Fruit fly (Drosophila melanogaster) whole organism, wandering third instar larva: ENCODE measurements around the gene Cpr78Ca.

Experiments
- Dfd ChIP-seq: fragments of >200 bp; optimal IDR thresholded peaks from 2 replicates; lab custom pipeline; 2017; ENCODE audit warnings: missing biosample characterization, missing genetic modification characterization
- br ChIP-seq: fragments of 200-800 bp; sonication (Bioruptor generic); optimal IDR thresholded peaks from 2 replicates; lab custom pipeline; 2016; ENCODE audit warnings: missing biosample characterization, missing genetic modification characterization
- lola ChIP-seq: fragments of >200 bp; optimal IDR thresholded peaks from 2 replicates; lab custom pipeline; 2017; ENCODE audit warnings: missing biosample characterization, missing genetic modification characterization
- usp ChIP-seq: fragments of >200 bp; optimal IDR thresholded peaks from 2 replicates; lab custom pipeline; 2017; ENCODE audit warnings: missing biosample characterization, missing genetic modification characterization

DNA sequence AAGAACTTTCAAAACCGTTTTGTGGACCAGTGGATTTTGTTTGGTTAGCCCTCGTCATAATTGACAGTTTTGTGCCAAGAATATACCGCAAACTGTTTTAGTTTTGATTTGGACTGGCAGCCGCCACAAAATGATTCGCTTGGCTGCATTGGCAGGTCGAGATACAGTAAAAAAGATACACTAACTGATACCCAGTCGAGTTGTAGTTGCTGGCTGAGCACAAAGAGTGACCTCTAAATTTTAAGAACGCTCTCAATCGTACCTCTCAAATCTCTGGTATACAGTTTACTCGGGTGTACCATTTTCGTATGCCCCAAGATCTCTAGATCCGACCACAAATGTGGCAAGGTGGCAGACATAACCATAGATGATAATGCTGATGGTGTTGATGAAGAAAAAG is 49.6 kb downstream of the Cpr78Ca start:
- TF ChIP-seq lola (no peak), usp (GFP tag; lab: Kevin White, UChicago) (no peak), br (GFP tag; lab: Kevin White, UChicago) (no peak), Dfd (GFP tag; lab: Kevin White, UChicago) (no peak)
